Worm (Caenorhabditis elegans): ENCODE measurements around the gene ccnk-1.

Gene ccnk-1

DNA sequence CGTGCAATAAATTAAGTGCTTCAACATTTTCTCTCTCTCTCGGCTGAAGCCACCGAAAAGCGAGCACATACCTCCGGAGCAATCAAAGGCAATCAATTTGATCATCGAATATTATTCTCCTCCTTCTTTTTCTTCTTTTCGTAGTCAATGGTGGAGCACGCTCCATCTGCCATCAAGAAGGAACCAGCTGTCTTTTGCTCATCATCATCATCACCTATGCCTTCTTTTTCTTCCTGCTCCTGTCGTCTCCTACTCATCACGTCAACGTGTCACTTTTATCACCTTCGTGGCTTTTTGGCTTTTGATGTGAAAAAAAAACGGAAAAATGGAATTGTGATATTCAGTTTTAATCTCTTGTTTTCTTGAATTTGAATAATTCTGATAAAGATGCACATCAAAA lies 13.3 kb downstream of the ccnk-1 start:
- TF ChIP-seq nfya-2 (GFP tag; IDR thresholded peaks at IDR 0.05) (no peak), hrde-1 (tag; optimal IDR thresholded peaks at IDR 0.05; ENCODE audit: borderline replicate concordance) (no peak), snpc-3.4 (tag; optimal IDR thresholded peaks at IDR 0.05) (no peak), ZK185.1 (tag; optimal IDR thresholded peaks at IDR 0.05; ENCODE audit: poor library complexity, severe bottlenecking) (no peak), T26A5.8 (tag; optimal IDR thresholded peaks at IDR 0.05) (no peak), bed-2 (GFP tag; IDR thresholded peaks at IDR 0.05) (no peak), nhr-27 (tag; optimal IDR thresholded peaks at IDR 0.05) (no peak), ztf-3 (GFP tag; optimal IDR thresholded peaks at IDR 0.05) (no peak), ceh-100 (GFP tag; IDR thresholded peaks at IDR 0.05) (no peak), egl-44 (GFP tag; IDR thresholded peaks at IDR 0.05) (no peak), dpl-1 (GFP tag; optimal IDR thresholded peaks at IDR 0.05) (no peak), mxl-1 (tag; optimal IDR thresholded peaks at IDR 0.05) (no peak)

- TF ChIP-seq madf-6 (GFP tag; IDR thresholded peaks at IDR 0.05) (no peak), F39B2.1 (GFP tag; IDR thresholded peaks at IDR 0.05) (no peak), Y53G8AR.9 (GFP tag; conservative IDR thresholded peaks at IDR 0.05) (no peak), cebp-2 (GFP tag; IDR thresholded peaks at IDR 0.05) (no peak), sdz-38 (tag; optimal IDR thresholded peaks at IDR 0.05) (no peak), ceh-58 (GFP tag; IDR thresholded peaks at IDR 0.05) (no peak), xnd-1 (tag; optimal IDR thresholded peaks at IDR 0.05) (no peak), ztf-18 (tag; optimal IDR thresholded peaks at IDR 0.05) (no peak), hmg-1.2 (GFP tag; IDR thresholded peaks at IDR 0.05) (no peak), rpc-1 (optimal IDR thresholded peaks at IDR 0.05) (no peak), rpc-1 (tag; optimal IDR thresholded peaks at IDR 0.05) (no peak), pha-4 (tag; optimal IDR thresholded peaks at IDR 0.05) (no peak), B0035.1 (tag; optimal IDR thresholded peaks at IDR 0.05) (no peak), ama-1 (optimal IDR thresholded peaks at IDR 0.05) (no peak), ama-1 (GFP tag; optimal IDR thresholded peaks at IDR 0.05) (no peak), sptf-2 (GFP tag; optimal IDR thresholded peaks at IDR 0.05) (no peak), die-1 (tag; optimal IDR thresholded peaks at IDR 0.05) (no peak), ztf-6 (GFP tag; IDR thresholded peaks at IDR 0.05) (no peak), rec-8 (tag; optimal IDR thresholded peaks at IDR 0.05) (no peak), F52B5.7 (tag; optimal IDR thresholded peaks at IDR 0.05) (no peak)
These were observed 19.2 kb downstream of the ccnk-1 start, which contains the start of gene F43D2.3 for ce11 chrV:14631588-14631987. Gene F43D2.3, plus strand, starts transcription at chrV:14631888.

- TF ChIP-seq fkh-3 (tag; optimal IDR thresholded peaks at IDR 0.05) = no peak
- TF ChIP-seq lin-40 (tag; optimal IDR thresholded peaks at IDR 0.05) = peak; percentile 11
These were observed 21.0 kb downstream of the ccnk-1 start for ce11 chrV:14633319-14633718.

DNA sequence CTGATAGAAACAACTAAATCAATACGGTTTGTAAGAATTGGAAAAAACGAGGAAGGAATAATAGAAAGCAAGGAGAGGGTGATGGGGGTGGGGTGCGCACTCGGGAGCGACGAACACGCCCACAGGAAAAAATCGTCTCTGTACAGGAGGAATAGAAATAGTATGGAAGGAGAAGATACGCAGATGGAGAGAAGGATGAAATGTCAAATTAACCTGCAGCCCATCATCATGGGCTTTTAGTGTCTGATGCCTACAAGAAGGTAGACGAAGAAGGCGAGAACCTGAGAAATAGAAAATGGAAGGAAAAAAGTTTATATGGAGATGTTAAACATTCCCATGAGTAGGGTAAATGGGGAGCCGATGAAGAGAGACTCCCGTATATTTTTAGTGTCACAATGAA lies 22.8 kb downstream of the ccnk-1 start, which contains the start of gene F43D2.6:
Gene F43D2.6, minus strand, starts transcription at position 62 of the 400 bp plus-strand sequence.
- no peak for TF ChIP-seq cebp-1 (GFP tag; IDR thresholded peaks at IDR 0.05)
- TF ChIP-seq cebp-1 (tag; optimal IDR thresholded peaks at IDR 0.05) = peak; percentile 11
- no peak for TF ChIP-seq ceh-91 (GFP tag; IDR thresholded peaks at IDR 0.05)
- peak; percentile 63 for TF ChIP-seq hmg-1.2 (GFP tag; IDR thresholded peaks at IDR 0.05)

All from whole organism, young adult.